Fruit fly (Drosophila melanogaster): ENCODE results near the gene TfIIFalpha.

The TfIIFalpha gene

DNA sequence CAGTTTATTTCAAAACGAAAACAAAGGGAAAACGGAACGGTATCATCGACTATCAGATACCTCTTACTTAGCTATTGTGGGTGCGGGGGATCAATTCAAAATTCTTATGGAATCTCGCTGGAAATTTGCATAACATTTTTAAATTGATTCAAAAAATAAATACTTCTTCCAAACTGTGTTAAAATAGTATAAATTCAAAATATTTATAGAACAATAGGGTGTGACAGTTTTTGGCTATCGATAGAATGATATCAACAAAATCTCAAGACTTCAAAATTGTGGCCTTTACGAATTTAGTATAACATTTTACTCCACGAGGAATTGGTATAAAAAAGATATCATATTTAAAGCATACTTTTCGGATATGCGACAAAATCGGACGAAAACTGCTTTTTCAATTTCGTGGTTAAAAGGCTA lies 8.2 kb downstream of the TfIIFalpha start (continued):
- TF ChIP-seq CG7786 (GFP tag; optimal IDR thresholded peaks at IDR 0.05), result no peak
- TF ChIP-seq CG34224 (GFP tag; IDR thresholded peaks at IDR 0.05; ENCODE audit: partially characterized antibody), result peak; percentile 70
- TF ChIP-seq CG10431 (GFP tag; optimal IDR thresholded peaks at IDR 0.05), result no peak
- no peak for TF ChIP-seq CG1529 (GFP tag; optimal IDR thresholded peaks at IDR 0.05)
- no peak for TF ChIP-seq CG5245 (GFP tag; optimal IDR thresholded peaks at IDR 0.05)
- TF ChIP-seq CG1024 (GFP tag; IDR thresholded peaks at IDR 0.05), result no peak
- no peak for TF ChIP-seq twi (tag; optimal IDR thresholded peaks at IDR 0.05)
- peak; percentile 74; the same call in 2 of the 4 replicates for TF ChIP-seq chinmo (GFP tag; IDR thresholded peaks at IDR 0.05; ENCODE audit: partially characterized antibody)
- TF ChIP-seq sim (GFP tag; IDR thresholded peaks at IDR 0.05), result no peak
- peak; percentile 88 for TF ChIP-seq nerfin-2 (GFP tag; IDR thresholded peaks at IDR 0.05; ENCODE audit: partially characterized antibody)
- TF ChIP-seq CG12104 (GFP tag; optimal IDR thresholded peaks at IDR 0.05), result no peak
- TF ChIP-seq vnd (GFP tag; IDR thresholded peaks at IDR 0.05; ENCODE audit: partially characterized antibody), result peak; percentile 69; the same call in 2 of the 3 replicates
- TF ChIP-seq Side (GFP tag; optimal IDR thresholded peaks at IDR 0.05), result no peak
- no peak for TF ChIP-seq CG2678 (tag; optimal IDR thresholded peaks at IDR 0.05)
- TF ChIP-seq pb (GFP tag; optimal IDR thresholded peaks at IDR 0.05), result no peak
- peak; percentile 48 for TF ChIP-seq sens (GFP tag)
- TF ChIP-seq CG14965 (GFP tag; optimal IDR thresholded peaks at IDR 0.05; ENCODE audit: borderline replicate concordance), result no peak
- TF ChIP-seq CG17359 (tag; optimal IDR thresholded peaks at IDR 0.05), result no peak

DNA sequence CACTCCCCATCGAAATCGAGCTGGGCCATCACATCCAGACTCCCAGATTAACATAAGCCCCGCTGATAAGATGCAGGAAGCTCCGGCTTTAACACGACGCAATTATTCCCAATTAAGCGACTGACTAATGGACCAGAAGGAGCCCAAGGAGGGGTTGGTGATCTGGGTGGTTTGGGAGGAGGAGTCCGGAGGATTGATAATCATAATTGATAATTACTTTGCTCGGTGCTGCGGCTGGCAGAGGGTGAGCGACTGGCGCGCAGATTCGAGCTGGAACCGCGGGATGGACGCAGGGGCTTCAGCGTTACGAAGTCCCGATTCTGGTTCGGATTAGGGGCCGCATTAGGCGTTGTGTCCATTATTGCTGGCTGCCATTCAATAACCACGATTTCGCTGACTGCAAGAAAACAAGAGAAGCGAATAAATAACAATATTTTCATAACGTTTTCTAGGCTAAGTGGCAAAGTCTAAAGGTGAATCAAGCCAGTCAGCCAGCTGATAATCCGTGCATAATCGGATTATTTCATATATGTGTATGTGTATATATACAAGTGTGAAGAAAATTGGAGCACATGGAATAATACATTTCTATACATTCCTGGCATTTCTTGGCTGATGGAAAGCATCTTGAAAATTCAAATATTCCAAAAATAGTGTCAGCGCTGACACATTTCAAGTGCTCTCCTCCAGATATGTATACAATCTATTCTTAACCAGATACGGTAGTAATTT lies 13.4 kb downstream of the TfIIFalpha start:
- no peak for TF ChIP-seq p53 (GFP tag; optimal IDR thresholded peaks at IDR 0.05)
- TF ChIP-seq sisA (GFP tag; IDR thresholded peaks at IDR 0.05), result no peak
- TF ChIP-seq Hsf (GFP tag; optimal IDR thresholded peaks at IDR 0.05), result no peak
- no peak for TF ChIP-seq sc (optimal IDR thresholded peaks at IDR 0.05)
- TF ChIP-seq sc (GFP tag; optimal IDR thresholded peaks at IDR 0.05), result no peak
- no peak for TF ChIP-seq tna (GFP tag; IDR thresholded peaks at IDR 0.05; ENCODE audit: partially characterized antibody)
- TF ChIP-seq CG13775 (GFP tag; optimal IDR thresholded peaks at IDR 0.05), result no peak
- no peak for TF ChIP-seq CG11560 (tag; IDR thresholded peaks at IDR 0.05)
- no peak for TF ChIP-seq slou (GFP tag; optimal IDR thresholded peaks at IDR 0.05)
- TF ChIP-seq CG8944 (GFP tag; optimal IDR thresholded peaks at IDR 0.05), result no peak
- no peak for TF ChIP-seq eyg (GFP tag; optimal IDR thresholded peaks at IDR 0.05)
- no peak for TF ChIP-seq shn (GFP tag; optimal IDR thresholded peaks at IDR 0.05)
- TF ChIP-seq CG4730 (GFP tag; IDR thresholded peaks at IDR 0.05), result no peak
- TF ChIP-seq gt (GFP tag; IDR thresholded peaks at IDR 0.05), result no peak
- no peak for TF ChIP-seq pita (GFP tag; optimal IDR thresholded peaks at IDR 0.05)
- TF ChIP-seq stc (GFP tag; IDR thresholded peaks at IDR 0.05), result no peak
- no peak for TF ChIP-seq zen2 (GFP tag; IDR thresholded peaks at IDR 0.05; ENCODE audit: partially characterized antibody)
- TF ChIP-seq pros (GFP tag; optimal IDR thresholded peaks at IDR 0.05), result peak; percentile 30
- TF ChIP-seq exex (tag; optimal IDR thresholded peaks at IDR 0.05), result no peak
- TF ChIP-seq CG10565 (GFP tag; optimal IDR thresholded peaks at IDR 0.05), result no peak
- no peak for TF ChIP-seq CG3726 (GFP tag; IDR thresholded peaks at IDR 0.05)
- no peak for TF ChIP-seq sim (GFP tag; IDR thresholded peaks at IDR 0.05)
- TF ChIP-seq nerfin-2 (GFP tag; IDR thresholded peaks at IDR 0.05; ENCODE audit: partially characterized antibody), result no peak
- TF ChIP-seq jigr1 (GFP tag; IDR thresholded peaks at IDR 0.05), result no peak
- no peak for TF ChIP-seq mirr (GFP tag; optimal IDR thresholded peaks at IDR 0.05)
- no peak for TF ChIP-seq CG1603 (tag; optimal IDR thresholded peaks at IDR 0.05)
- TF ChIP-seq bowl (GFP tag; IDR thresholded peaks at IDR 0.05), result no peak
- TF ChIP-seq CG12942 (GFP tag; optimal IDR thresholded peaks at IDR 0.05), result no peak
- no peak for TF ChIP-seq CG6272 (GFP tag; IDR thresholded peaks at IDR 0.05)
- TF ChIP-seq nom (GFP tag; optimal IDR thresholded peaks at IDR 0.05), result peak; percentile 15
- TF ChIP-seq bcd (GFP tag; optimal IDR thresholded peaks at IDR 0.05), result no peak
- peak; percentile 16 for TF ChIP-seq Med (GFP tag)
- TF ChIP-seq Sin3A (optimal IDR thresholded peaks at IDR 0.05), result no peak
- no peak for TF ChIP-seq CG17912 (GFP tag; optimal IDR thresholded peaks at IDR 0.05)
- no peak for TF ChIP-seq CG17359 (tag; optimal IDR thresholded peaks at IDR 0.05)

All from whole organism, embryonic.